Worm (Caenorhabditis elegans): Measurements from ENCODE around the gene E02C12.19.

The E02C12.19 gene

DNA sequence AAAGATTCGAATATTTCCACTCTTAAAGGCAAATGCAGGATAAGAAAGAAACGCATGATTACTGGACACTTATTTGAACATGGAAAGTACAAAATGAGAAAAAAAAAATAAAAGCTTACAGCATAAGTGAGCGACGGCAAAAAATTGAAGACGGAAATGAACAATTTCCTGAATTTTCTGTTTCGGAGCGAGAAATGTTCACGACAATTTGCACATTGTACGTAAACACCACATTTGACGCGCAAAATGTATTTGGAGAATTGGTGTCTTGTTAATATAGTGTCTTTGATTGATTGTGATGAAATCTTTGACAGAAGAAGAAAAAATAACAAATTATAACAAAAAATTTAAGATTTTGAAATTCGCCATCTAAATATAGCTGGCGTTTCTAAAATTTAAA, 49.3 kb upstream of the E02C12.19 start, which contains the start of gene F36D4.5 (continued):
- TF ChIP-seq xbp-1 (tag; optimal IDR thresholded peaks at IDR 0.05) (peak; percentile 27), F16B12.6 (tag; optimal IDR thresholded peaks at IDR 0.05) (peak; percentile 85), unc-98 (GFP tag; IDR thresholded peaks at IDR 0.05) (no peak), mef-2 (tag; optimal IDR thresholded peaks at IDR 0.05) (no peak), mab-9 (GFP tag; IDR thresholded peaks at IDR 0.05) (no peak), aly-2 (tag; optimal IDR thresholded peaks at IDR 0.05) (no peak), ets-5 (GFP tag; IDR thresholded peaks at IDR 0.05) (no peak), sox-4 (tag; optimal IDR thresholded peaks at IDR 0.05) (no peak), mdl-1 (tag; optimal IDR thresholded peaks at IDR 0.05) (peak in 1 of 2 experiments; percentile 14), pax-3 (tag; optimal IDR thresholded peaks at IDR 0.05) (no peak), nhr-84 (tag; optimal IDR thresholded peaks at IDR 0.05) (no peak), efl-3 (GFP tag; optimal IDR thresholded peaks at IDR 0.05) (no peak), skn-1 (tag; optimal IDR thresholded peaks at IDR 0.05) (peak; percentile 0), nhr-47 (tag; optimal IDR thresholded peaks at IDR 0.05) (peak; percentile 38), egl-27 (tag; optimal IDR thresholded peaks at IDR 0.05) (no peak), lin-13 (GFP tag; optimal IDR thresholded peaks at IDR 0.05) (peak; percentile 1), rnt-1 (tag; optimal IDR thresholded peaks at IDR 0.05) (no peak), dsc-1 (tag; optimal IDR thresholded peaks at IDR 0.05) (no peak), nhr-11 (tag; optimal IDR thresholded peaks at IDR 0.05) (no peak), nhr-28 (tag; optimal IDR thresholded peaks at IDR 0.05) (no peak), nhr-237 (tag; optimal IDR thresholded peaks at IDR 0.05) (no peak), unc-86 (tag; optimal IDR thresholded peaks at IDR 0.05) (no peak), alr-1 (tag; optimal IDR thresholded peaks at IDR 0.05; ENCODE audit: borderline replicate concordance) (no peak), nhr-77 (tag; optimal IDR thresholded peaks at IDR 0.05) (no peak), sup-37 (GFP tag; optimal IDR thresholded peaks at IDR 0.05) (no peak), egl-13 (tag; optimal IDR thresholded peaks at IDR 0.05) (no peak), fos-1 (tag; optimal IDR thresholded peaks at IDR 0.05) (no peak), snpc-4 (tag; optimal IDR thresholded peaks at IDR 0.05) (no peak), sptf-1 (tag; optimal IDR thresholded peaks at IDR 0.05) (no peak), nhr-19 (GFP tag; conservative IDR thresholded peaks at IDR 0.05) (no peak), ztf-11 (tag; optimal IDR thresholded peaks at IDR 0.05) (no peak), elt-3 (tag; optimal IDR thresholded peaks at IDR 0.05) (no peak), fkh-8 (tag; optimal IDR thresholded peaks at IDR 0.05) (peak; percentile 9), ceh-8 (GFP tag; optimal IDR thresholded peaks at IDR 0.05) (no peak), nhr-90 (tag; optimal IDR thresholded peaks at IDR 0.05; ENCODE audit: poor library complexity) (no peak)

DNA sequence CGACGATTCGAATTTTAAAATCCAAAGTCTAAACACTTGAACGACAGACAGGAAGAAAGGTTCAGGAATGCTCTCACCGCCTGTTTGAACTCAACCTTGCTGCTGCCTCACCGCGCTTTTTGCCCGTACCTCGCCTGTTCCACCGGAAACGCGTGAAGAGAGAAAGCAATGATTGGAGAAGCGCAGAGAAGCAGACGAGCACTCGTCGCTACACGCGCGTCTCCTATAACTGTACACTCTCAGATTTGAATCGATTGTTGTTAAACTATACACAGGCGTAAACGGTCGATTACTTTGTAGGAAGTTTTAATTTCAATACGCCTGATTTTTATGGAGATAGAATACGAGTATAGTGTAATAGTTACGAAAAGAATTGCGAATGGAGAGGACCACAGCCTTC, 48.2 kb upstream of the E02C12.19 start:
- TF ChIP-seq lin-14 (GFP tag; optimal IDR thresholded peaks at IDR 0.05) (peak; percentile 75), zip-4 (GFP tag; optimal IDR thresholded peaks at IDR 0.05) (no peak), snu-23 (GFP tag; optimal IDR thresholded peaks at IDR 0.05) (peak; percentile 32), nhr-71 (tag; optimal IDR thresholded peaks at IDR 0.05) (peak; percentile 18), C04F5.9 (tag; optimal IDR thresholded peaks at IDR 0.05) (no peak), xbp-1 (tag; optimal IDR thresholded peaks at IDR 0.05) (peak; percentile 3), unc-130 (tag; optimal IDR thresholded peaks at IDR 0.05) (no peak), zag-1 (tag; optimal IDR thresholded peaks at IDR 0.05) (no peak), lsy-2 (tag; optimal IDR thresholded peaks at IDR 0.05) (peak in 1 of 2 experiments; percentile 20), ceh-8 (GFP tag; optimal IDR thresholded peaks at IDR 0.05) (no peak), lin-35 (GFP tag; optimal IDR thresholded peaks at IDR 0.05) (peak in 1 of 2 experiments; percentile 59), ceh-82 (tag; optimal IDR thresholded peaks at IDR 0.05) (peak in 1 of 3 experiments; percentile 31), nhr-77 (tag; optimal IDR thresholded peaks at IDR 0.05) (peak; percentile 25), mef-2 (tag; optimal IDR thresholded peaks at IDR 0.05) (no peak), dsc-1 (tag; optimal IDR thresholded peaks at IDR 0.05) (no peak), dpl-1 (GFP tag; optimal IDR thresholded peaks at IDR 0.05) (peak in 1 of 3 experiments; percentile 1), F16B12.6 (tag; optimal IDR thresholded peaks at IDR 0.05) (peak; percentile 45), efl-1 (optimal IDR thresholded peaks at IDR 0.05) (peak in 1 of 2 experiments; percentile 17), efl-1 (GFP tag; optimal IDR thresholded peaks at IDR 0.05 in 1 of 2) (peak in 1 of 2 experiments; percentile 75), nhr-20 (tag; optimal IDR thresholded peaks at IDR 0.05) (peak; percentile 44), hlh-17 (GFP tag; optimal IDR thresholded peaks at IDR 0.05; ENCODE audit: borderline replicate concordance) (no peak), ceh-90 (tag; optimal IDR thresholded peaks at IDR 0.05) (no peak), nhr-28 (tag; optimal IDR thresholded peaks at IDR 0.05) (no peak), Y116A8C.19 (tag; optimal IDR thresholded peaks at IDR 0.05; ENCODE audit: borderline replicate concordance) (no peak), C34B4.2 (tag; optimal IDR thresholded peaks at IDR 0.05) (no peak), rnt-1 (tag; optimal IDR thresholded peaks at IDR 0.05) (peak; percentile 31)

Data from whole organism, L1 larva.